Fruit fly (Drosophila melanogaster) whole organism, prepupa: Measurements from ENCODE around the gene Fbp2.

Source experiments
- CG10669 ChIP-seq: fragments of 200-800 bp; sonication (Bioruptor generic); optimal IDR thresholded peaks from 3 replicates; lab custom pipeline; 2018; ENCODE audit warnings: missing biosample characterization, mild to moderate bottlenecking, missing genetic modification characterization, moderate library complexity
- CG11294 ChIP-seq: fragments of 200-800 bp; sonication (Bioruptor generic); IDR thresholded peaks from 2 replicates; pipeline ENCODE4 v1.3.6; 2022; ENCODE audit warnings: missing biosample characterization, missing genetic modification characterization
- CG1621 ChIP-seq: fragments of 200-800 bp; sonication (Bioruptor generic); optimal IDR thresholded peaks from 3 replicates; lab custom pipeline; 2018; ENCODE audit warnings: missing biosample characterization, mild to moderate bottlenecking, missing genetic modification characterization
- CG16779 ChIP-seq: fragments of 200-800 bp; sonication (Bioruptor generic); optimal IDR thresholded peaks from 3 replicates; lab custom pipeline; 2017; ENCODE audit warnings: missing biosample characterization, mild to moderate bottlenecking, missing genetic modification characterization
- CG32006 ChIP-seq: fragments of 200-800 bp; sonication (Bioruptor generic); optimal IDR thresholded peaks from 3 replicates; lab custom pipeline; 2017; ENCODE audit warnings: missing biosample characterization, mild to moderate bottlenecking, missing genetic modification characterization
- CG34406 ChIP-seq: fragments of 200-800 bp; sonication (Bioruptor generic); optimal IDR thresholded peaks from 3 replicates; lab custom pipeline; 2016; ENCODE audit warnings: missing biosample characterization, missing genetic modification characterization
- CG4318 ChIP-seq: fragments of 200-800 bp; sonication (Bioruptor generic); optimal IDR thresholded peaks from 3 replicates; lab custom pipeline; 2017; ENCODE audit warnings: missing biosample characterization, mild to moderate bottlenecking, missing genetic modification characterization
- CG6163 ChIP-seq: fragments of 200-800 bp; sonication (Bioruptor generic); IDR thresholded peaks from 3 replicates; pipeline ENCODE4 v1.3.6; 2022; ENCODE audit warnings: missing biosample characterization, missing genetic modification characterization
- CG6276 ChIP-seq: fragments of 200-800 bp; sonication (Bioruptor generic); optimal IDR thresholded peaks from 2 replicates; lab custom pipeline; 2017; ENCODE audit warnings: missing biosample characterization, mild to moderate bottlenecking, missing genetic modification characterization
- CG6792 ChIP-seq: fragments of 200-800 bp; sonication (Bioruptor generic); optimal IDR thresholded peaks from 3 replicates; lab custom pipeline; 2016; ENCODE audit warnings: missing biosample characterization, missing genetic modification characterization
- CG7368 ChIP-seq: fragments of 200-800 bp; sonication (Bioruptor generic); optimal IDR thresholded peaks from 3 replicates; lab custom pipeline; 2016; ENCODE audit warnings: missing biosample characterization, missing genetic modification characterization
- Eip78C ChIP-seq: fragments of 200-800 bp; sonication (Bioruptor generic); peaks from one replicate; lab custom pipeline; 2016; ENCODE audit warnings: missing biosample characterization, missing genetic modification characterization
- Eip93F ChIP-seq: fragments of 200-800 bp; sonication (Bioruptor generic); optimal IDR thresholded peaks from 2 replicates; lab custom pipeline; 2016; ENCODE audit warnings: missing biosample characterization, mild to moderate bottlenecking, missing genetic modification characterization
- Ets21C ChIP-seq: fragments of 200-800 bp; sonication (Bioruptor generic); optimal IDR thresholded peaks from 3 replicates; lab custom pipeline; 2016; ENCODE audit warnings: missing biosample characterization, missing genetic modification characterization
- Hr38 ChIP-seq: sonication (Bioruptor generic); optimal IDR thresholded peaks from 2 replicates; lab custom pipeline; 2016; ENCODE audit warnings: missing biosample characterization, missing genetic modification characterization
- Hr39 ChIP-seq: fragments of 200-800 bp; sonication (Bioruptor generic); optimal IDR thresholded peaks from 2 replicates; lab custom pipeline; 2016; ENCODE audit warnings: missing biosample characterization, missing genetic modification characterization
- Hr4 ChIP-seq: fragments of 200-800 bp; sonication (Bioruptor generic); optimal IDR thresholded peaks from 3 replicates; lab custom pipeline; 2016; ENCODE audit warnings: missing biosample characterization, missing genetic modification characterization
- Met ChIP-seq: fragments of 200-800 bp; sonication (Bioruptor generic); optimal IDR thresholded peaks from 3 replicates; lab custom pipeline; 2016; ENCODE audit warnings: missing biosample characterization, missing genetic modification characterization
- Sox102F ChIP-seq: fragments of 200-800 bp; sonication (Bioruptor generic); optimal IDR thresholded peaks from 2 replicates; lab custom pipeline; 2016; ENCODE audit warnings: missing biosample characterization, mild to moderate bottlenecking, missing genetic modification characterization
- Sox14 ChIP-seq: fragments of 200-800 bp; sonication (Bioruptor generic); optimal IDR thresholded peaks from 3 replicates; lab custom pipeline; 2016; ENCODE audit warnings: missing biosample characterization, missing genetic modification characterization
- achi ChIP-seq: fragments of 200-800 bp; sonication (Bioruptor generic); optimal IDR thresholded peaks from 3 replicates; lab custom pipeline; 2016; ENCODE audit warnings: missing biosample characterization, missing genetic modification characterization
- dac ChIP-seq: fragments of 200-800 bp; sonication (Bioruptor generic); optimal IDR thresholded peaks from 2 replicates; lab custom pipeline; 2017; ENCODE audit warnings: missing biosample characterization, mild to moderate bottlenecking, missing genetic modification characterization
- dsx ChIP-seq: fragments of 200-800 bp; optimal IDR thresholded peaks from 3 replicates; lab custom pipeline; 2019; ENCODE audit warnings: missing biosample characterization, mild to moderate bottlenecking, missing genetic modification characterization, moderate library complexity; ENCODE audit not compliant: poor library complexity, severe bottlenecking
- esn ChIP-seq: fragments of 200-800 bp; sonication (Bioruptor generic); optimal IDR thresholded peaks from 2 replicates; lab custom pipeline; 2016; ENCODE audit warnings: missing biosample characterization, mild to moderate bottlenecking, missing genetic modification characterization, moderate library complexity
- fd59A ChIP-seq: fragments of 200-800 bp; sonication (Bioruptor generic); optimal IDR thresholded peaks from 2 replicates; lab custom pipeline; 2017; ENCODE audit warnings: missing biosample characterization, mild to moderate bottlenecking, missing genetic modification characterization, missing genetic modification reagents
- fd85E ChIP-seq: fragments of 200-800 bp; sonication (Bioruptor generic); optimal IDR thresholded peaks from 3 replicates; lab custom pipeline; 2016; ENCODE audit warnings: missing biosample characterization, missing genetic modification characterization
- fkh ChIP-seq: fragments of 200-800 bp; sonication (Bioruptor generic); optimal IDR thresholded peaks from 3 replicates; lab custom pipeline; 2017; ENCODE audit warnings: missing biosample characterization, mild to moderate bottlenecking, missing genetic modification characterization, moderate library complexity
- net ChIP-seq: fragments of 200-800 bp; sonication (Bioruptor generic); optimal IDR thresholded peaks from 3 replicates; lab custom pipeline; 2016; ENCODE audit warnings: missing biosample characterization, missing genetic modification characterization
- pdm3 ChIP-seq: fragments of 200-800 bp; sonication (Bioruptor generic); optimal IDR thresholded peaks from 3 replicates; lab custom pipeline; 2016; ENCODE audit warnings: missing biosample characterization, missing genetic modification characterization
- salr ChIP-seq, 2 experiments: fragments of 200-800 bp; sonication (Bioruptor generic); optimal IDR thresholded peaks; 3 replicates each; lab custom pipeline; 2016 to 2018; ENCODE audit warnings: missing biosample characterization in 2 of 2, missing genetic modification characterization in 2 of 2, mild to moderate bottlenecking in 1 of 2
- ss ChIP-seq, 2 experiments: fragments of 200-800 bp; sonication (Bioruptor generic); optimal IDR thresholded peaks; 2 replicates in 1 of 2; 3 replicates in 1 of 2; lab custom pipeline; 2017 to 2018; ENCODE audit warnings: mild to moderate bottlenecking in 2 of 2, missing biosample characterization in 2 of 2, missing genetic modification characterization in 2 of 2, moderate library complexity in 1 of 2
- svp ChIP-seq: fragments of 200-800 bp; sonication (Bioruptor generic); peaks from one replicate; lab custom pipeline; 2016; ENCODE audit warnings: missing biosample characterization, missing genetic modification characterization
- topi ChIP-seq: fragments of 200-800 bp; sonication (Bioruptor generic); optimal IDR thresholded peaks from 3 replicates; lab custom pipeline; 2016; ENCODE audit warnings: missing biosample characterization, missing genetic modification characterization
- vri ChIP-seq: fragments of 200-800 bp; sonication (Bioruptor generic); optimal IDR thresholded peaks from 3 replicates; lab custom pipeline; 2016; ENCODE audit warnings: missing biosample characterization, mild to moderate bottlenecking, missing genetic modification characterization

Fbp2 gene

dm6 chr2L:9457456-9457855 lies 30.9 kb downstream of the Fbp2 start:
- TF ChIP-seq dac (GFP tag; lab: Kevin White, UChicago) (no peak), CG7368 (GFP tag; lab: Kevin White, UChicago) (no peak), svp (GFP tag; lab: Kevin White, UChicago) (peak; percentile 69)

DNA sequence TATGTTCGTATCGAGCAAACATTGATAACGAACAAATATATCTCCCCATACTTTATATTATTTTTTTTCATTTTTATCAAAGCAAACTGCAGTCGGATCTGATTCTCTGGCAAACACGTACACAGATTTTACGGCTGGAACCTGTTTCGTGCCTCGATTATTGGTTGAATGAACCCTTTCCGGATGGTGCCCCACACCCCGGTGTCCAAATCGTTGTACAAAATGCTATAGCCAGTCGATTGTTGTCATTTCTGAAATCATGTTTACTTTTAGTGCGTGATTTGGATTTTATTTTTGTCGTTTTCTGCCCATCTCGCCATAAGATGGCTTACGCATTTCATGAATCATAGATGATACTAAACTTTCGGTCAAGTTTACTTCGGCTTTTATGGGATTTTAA lies 31.3 kb downstream of the Fbp2 start:
- TF ChIP-seq salr (GFP tag; optimal IDR thresholded peaks at IDR 0.05; lab: Kevin White, UChicago) (no peak), vri (GFP tag; lab: Kevin White, UChicago) (peak; percentile 18), Met (GFP tag; lab: Kevin White, UChicago) (peak; percentile 40), dsx (GFP tag; lab: Kevin White, UChicago) (no peak), fkh (GFP tag; lab: Kevin White, UChicago) (peak; percentile 18), Eip78C (GFP tag; lab: Kevin White, UChicago) (peak; percentile 66), esn (GFP tag; lab: Kevin White, UChicago) (peak; percentile 6), CG6276 (GFP tag; lab: Kevin White, UChicago) (no peak), Sox102F (GFP tag; lab: Kevin White, UChicago) (peak; percentile 39), topi (peak; percentile 5)

DNA sequence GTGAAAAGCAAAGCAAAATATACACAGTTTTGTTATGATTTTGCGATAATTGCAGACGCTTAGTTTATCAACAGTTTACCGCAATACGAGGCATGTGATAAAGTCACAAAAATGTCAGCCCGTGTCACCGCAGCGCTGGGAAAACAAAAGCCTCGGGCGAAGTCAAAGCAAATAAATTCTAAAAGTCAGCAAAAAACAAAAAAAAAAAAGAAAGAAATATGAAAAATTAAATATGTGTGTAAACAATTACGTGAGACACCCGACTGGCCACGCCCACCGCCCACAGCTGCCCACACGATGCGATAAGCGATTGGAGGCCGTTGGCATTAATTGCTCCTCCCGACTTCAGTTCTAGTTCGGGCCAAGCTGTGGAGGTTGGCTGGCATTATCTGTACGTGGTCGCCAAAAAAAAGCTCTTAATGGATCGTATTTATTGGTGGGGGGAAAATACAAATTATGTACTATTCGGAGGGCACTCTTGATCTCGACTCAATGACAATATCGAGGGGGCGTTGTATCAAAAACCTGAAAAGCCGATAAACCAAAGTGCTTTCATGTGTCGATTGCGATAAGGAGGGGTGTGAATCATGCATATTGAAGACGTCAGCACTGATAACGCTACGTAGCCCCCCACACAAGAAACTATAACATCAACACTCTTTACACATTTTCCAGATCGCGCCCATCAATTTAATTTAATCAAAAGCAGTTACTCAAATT lies 32.9 kb downstream of the Fbp2 start:
- TF ChIP-seq Eip93F (peak; percentile 13), fkh (GFP tag; lab: Kevin White, UChicago) (peak; percentile 8), ss (GFP tag; optimal IDR thresholded peaks at IDR 0.05; lab: Kevin White, UChicago) (no peak), svp (GFP tag; lab: Kevin White, UChicago) (peak; percentile 78), vri (GFP tag; lab: Kevin White, UChicago) (peak; percentile 77)

dm6 chr2L:9460092-9460473 lies 33.5 kb downstream of the Fbp2 start:
- no peak for TF ChIP-seq achi (GFP tag; lab: Kevin White, UChicago)
- no peak for TF ChIP-seq Hr38
- no peak for TF ChIP-seq fkh (GFP tag; lab: Kevin White, UChicago)
- no peak for TF ChIP-seq net
- TF ChIP-seq CG34406 (GFP tag; lab: Kevin White, UChicago): no peak
- no peak for TF ChIP-seq Ets21C
- no peak for TF ChIP-seq CG1621 (tag; lab: Kevin White, UChicago)
- TF ChIP-seq CG6163 (GFP tag; lab: Robert Waterston, UW): no peak
- no peak for TF ChIP-seq fd85E
- no peak for TF ChIP-seq fd59A
- TF ChIP-seq CG6792: no peak
- TF ChIP-seq ss (GFP tag; optimal IDR thresholded peaks at IDR 0.05; lab: Kevin White, UChicago): no peak
- no peak for TF ChIP-seq esn (GFP tag; lab: Kevin White, UChicago)
- TF ChIP-seq Met (GFP tag; lab: Kevin White, UChicago): no peak
- TF ChIP-seq Eip78C (GFP tag; lab: Kevin White, UChicago): no peak
- no peak for TF ChIP-seq CG10669 (GFP tag; lab: Kevin White, UChicago)

DNA sequence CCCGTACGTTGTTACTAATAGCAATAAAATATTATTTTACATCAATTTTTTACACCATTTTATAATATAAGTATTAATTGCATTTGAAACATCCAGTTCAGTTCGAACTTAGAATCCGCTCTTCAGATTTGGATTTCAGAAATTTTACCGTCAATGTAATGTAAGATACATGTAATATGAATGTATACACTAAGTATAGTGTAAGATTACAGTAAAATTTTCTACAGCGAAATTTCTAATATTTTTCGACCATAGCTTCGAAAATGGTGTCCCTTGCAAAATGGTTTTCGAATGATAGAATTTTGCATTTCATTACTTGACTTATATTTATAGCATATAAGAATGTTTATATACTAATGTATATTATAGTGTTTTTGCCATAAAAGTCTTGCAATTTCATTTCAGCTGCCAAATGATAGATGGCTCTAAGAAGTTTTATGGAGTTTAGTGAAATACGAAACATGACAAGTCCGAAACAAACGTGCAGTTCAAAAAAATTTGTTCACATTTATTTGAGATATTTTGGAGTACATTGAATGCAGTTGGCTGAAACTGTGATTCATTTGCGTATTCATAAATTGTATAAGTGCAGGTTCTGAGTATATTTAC lies 38.0 kb downstream of the Fbp2 start:
- no peak for TF ChIP-seq Hr39 (GFP tag; lab: Kevin White, UChicago)
- peak; percentile 1 for TF ChIP-seq svp (GFP tag; lab: Kevin White, UChicago)

DNA sequence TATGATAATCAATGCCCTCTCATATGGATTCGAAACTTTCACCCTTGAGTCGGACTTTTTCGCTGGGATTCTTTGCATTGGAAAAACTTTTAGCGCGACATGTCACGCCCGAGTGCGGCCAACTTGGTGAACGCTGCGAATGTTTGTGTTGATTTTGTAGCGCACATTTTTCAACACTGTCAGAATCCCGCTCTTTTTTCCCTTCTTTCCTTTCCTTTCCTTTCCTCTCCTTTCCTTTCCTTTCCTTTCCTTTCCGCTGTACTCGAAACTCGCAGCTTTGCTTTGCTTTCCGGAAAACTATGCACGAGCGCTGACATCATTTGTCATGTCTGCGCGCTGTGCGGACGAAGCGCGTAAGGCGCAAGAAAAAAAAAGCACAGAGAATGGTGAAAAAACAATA lies 40.8 kb downstream of the Fbp2 start:
- no peak for TF ChIP-seq Hr4 (GFP tag; lab: Kevin White, UChicago)
- no peak for TF ChIP-seq CG34406 (GFP tag; lab: Kevin White, UChicago)
- no peak for TF ChIP-seq CG16779
- no peak for TF ChIP-seq CG6276 (GFP tag; lab: Kevin White, UChicago)
- TF ChIP-seq Sox14 (GFP tag; lab: Kevin White, UChicago): no peak
- no peak for TF ChIP-seq fkh (GFP tag; lab: Kevin White, UChicago)
- no peak for TF ChIP-seq pdm3 (GFP tag; lab: Kevin White, UChicago)
- no peak for TF ChIP-seq CG11294 (GFP tag; lab: Robert Waterston, UW)
- TF ChIP-seq CG32006 (GFP tag; lab: Kevin White, UChicago): no peak
- TF ChIP-seq CG4318 (GFP tag; lab: Kevin White, UChicago): no peak
